Worm (Caenorhabditis elegans) whole organism, late embryonic: ENCODE data around the gene nlp-22.
A peak's percentile ranks its signal among the peaks of the same experiment; 100 is the strongest.

Experiments used
- C08G9.2 ChIP-seq: sonication (generic microtip); optimal IDR thresholded peaks from 2 replicates; lab custom pipeline; 2016; ENCODE audit warnings: mild to moderate bottlenecking, missing genetic modification characterization, moderate library complexity, missing compliant biosample characterization
- C38D4.7 ChIP-seq: fragments of 200-800 bp; sonication (Bioruptor generic); optimal IDR thresholded peaks from 2 replicates; lab custom pipeline; 2018; ENCODE audit warnings: mild to moderate bottlenecking, missing genetic modification characterization, moderate library complexity, missing compliant biosample characterization
- F13H6.1 ChIP-seq: sonication (generic microtip); optimal IDR thresholded peaks from 2 replicates; lab custom pipeline; 2016; ENCODE audit warnings: missing genetic modification characterization, missing compliant biosample characterization
- K02D7.2 ChIP-seq: sonication (generic microtip); optimal IDR thresholded peaks from 2 replicates; lab custom pipeline; 2017; ENCODE audit warnings: mild to moderate bottlenecking, missing genetic modification characterization, missing compliant biosample characterization
- T23F11.4 ChIP-seq: fragments of 200-800 bp; sonication (Bioruptor generic); optimal IDR thresholded peaks from 2 replicates; lab custom pipeline; 2018; ENCODE audit warnings: mild to moderate bottlenecking, missing genetic modification characterization, missing compliant biosample characterization
- ahr-1 ChIP-seq: sonication (generic microtip); optimal IDR thresholded peaks from 2 replicates; lab custom pipeline; 2016; ENCODE audit warnings: missing genetic modification characterization, missing compliant biosample characterization
- ceh-14 ChIP-seq: sonication (generic microtip); optimal IDR thresholded peaks from 2 replicates; lab custom pipeline; 2016; ENCODE audit warnings: missing genotype, missing genetic modification characterization, missing compliant biosample characterization
- ceh-19 ChIP-seq: fragments of 200-800 bp; sonication (Bioruptor generic); optimal IDR thresholded peaks from 2 replicates; lab custom pipeline; 2018; ENCODE audit warnings: mild to moderate bottlenecking, missing genetic modification characterization, missing compliant biosample characterization
- ceh-22 ChIP-seq: sonication (generic microtip); optimal IDR thresholded peaks from 2 replicates; lab custom pipeline; 2017; ENCODE audit warnings: missing biosample characterization, missing genetic modification characterization
- ceh-24 ChIP-seq: sonication (generic microtip); optimal IDR thresholded peaks from 2 replicates; lab custom pipeline; 2016; ENCODE audit warnings: mild to moderate bottlenecking, missing genetic modification characterization, missing compliant biosample characterization
- ceh-30 ChIP-seq: fragments of 150-350 bp; optimal IDR thresholded peaks from 2 replicates; lab custom pipeline; 2014; ENCODE audit warnings: missing biosample characterization, missing genetic modification characterization
- ceh-31 ChIP-seq: sonication (generic microtip); optimal IDR thresholded peaks from 2 replicates; lab custom pipeline; 2016; ENCODE audit warnings: missing genetic modification characterization, missing compliant biosample characterization
- ceh-34 ChIP-seq: sonication (generic microtip); optimal IDR thresholded peaks from 2 replicates; lab custom pipeline; 2016; ENCODE audit warnings: mild to moderate bottlenecking, missing genetic modification characterization, missing compliant biosample characterization
- ceh-45 ChIP-seq: fragments of 200-800 bp; sonication (Bioruptor generic); IDR thresholded peaks from 2 replicates; pipeline ENCODE4 v1.3.6; 2022; ENCODE audit warnings: missing genetic modification reagents, missing genetic modification characterization, missing compliant biosample characterization
- ceh-48 ChIP-seq: sonication (generic microtip); optimal IDR thresholded peaks from 2 replicates; lab custom pipeline; 2016; ENCODE audit warnings: missing genetic modification characterization, inconsistent platforms, missing compliant biosample characterization
- ceh-6 ChIP-seq: fragments of 200-800 bp; sonication (Bioruptor generic); optimal IDR thresholded peaks from 2 replicates; lab custom pipeline; 2018; ENCODE audit warnings: mild to moderate bottlenecking, missing genetic modification characterization, missing compliant biosample characterization
- ceh-9 ChIP-seq: sonication (generic microtip); optimal IDR thresholded peaks from 2 replicates; lab custom pipeline; 2016; ENCODE audit warnings: mild to moderate bottlenecking, missing genetic modification characterization, inconsistent platforms, missing compliant biosample characterization
- che-1 ChIP-seq: sonication (generic microtip); optimal IDR thresholded peaks from 2 replicates; lab custom pipeline; 2016; ENCODE audit warnings: mild to moderate bottlenecking, missing genetic modification characterization, missing compliant biosample characterization
- dve-1 ChIP-seq: sonication (generic microtip); optimal IDR thresholded peaks from 2 replicates; lab custom pipeline; 2017; ENCODE audit warnings: antibody characterized with exemption, mild to moderate bottlenecking, missing genetic modification characterization, missing compliant biosample characterization
- ets-4 ChIP-seq: sonication (generic microtip); optimal IDR thresholded peaks from 2 replicates; lab custom pipeline; 2016; ENCODE audit warnings: missing genetic modification characterization, missing compliant biosample characterization
- eyg-1 ChIP-seq: sonication (generic microtip); optimal IDR thresholded peaks from 2 replicates; lab custom pipeline; 2016; ENCODE audit warnings: missing genotype, missing genetic modification characterization, missing compliant biosample characterization
- fax-1 ChIP-seq: sonication (generic microtip); optimal IDR thresholded peaks from 2 replicates; lab custom pipeline; 2016; ENCODE audit warnings: missing genotype, missing genetic modification characterization, missing compliant biosample characterization
- fkh-6 ChIP-seq: sonication (generic microtip); optimal IDR thresholded peaks from 2 replicates; lab custom pipeline; 2016; ENCODE audit warnings: missing genetic modification characterization, missing compliant biosample characterization
- hlh-15 ChIP-seq: sonication (generic microtip); optimal IDR thresholded peaks from 2 replicates; lab custom pipeline; 2016; ENCODE audit warnings: missing genetic modification characterization, missing compliant biosample characterization
- hlh-6 ChIP-seq: sonication (generic microtip); optimal IDR thresholded peaks from 2 replicates; lab custom pipeline; 2016; ENCODE audit warnings: missing genotype, missing genetic modification characterization, missing compliant biosample characterization
- hlh-8 ChIP-seq: sonication (generic microtip); optimal IDR thresholded peaks from 2 replicates; lab custom pipeline; 2016; ENCODE audit warnings: missing genotype, missing genetic modification characterization, missing compliant biosample characterization
- lin-11 ChIP-seq: fragments of 200-800 bp; sonication (Bioruptor generic); optimal IDR thresholded peaks from 2 replicates; lab custom pipeline; 2018; ENCODE audit warnings: mild to moderate bottlenecking, missing genetic modification characterization, missing compliant biosample characterization
- madf-2 ChIP-seq: sonication (generic microtip); optimal IDR thresholded peaks from 2 replicates; lab custom pipeline; 2017; ENCODE audit warnings: missing genetic modification characterization, missing compliant biosample characterization
- nfya-1 ChIP-seq: sonication (generic microtip); optimal IDR thresholded peaks from 2 replicates; lab custom pipeline; 2017; ENCODE audit warnings: missing genetic modification characterization, mild to moderate bottlenecking, missing compliant biosample characterization, antibody characterized with exemption, moderate library complexity
- nhr-11 ChIP-seq: fragments of 150-350 bp; optimal IDR thresholded peaks from 2 replicates; lab custom pipeline; 2014; ENCODE audit warnings: missing biosample characterization, missing genetic modification characterization
- nhr-232 ChIP-seq: sonication (generic microtip); optimal IDR thresholded peaks from 2 replicates; lab custom pipeline; 2016; ENCODE audit warnings: missing genetic modification characterization, missing compliant biosample characterization
- npax-4 ChIP-seq: sonication (generic microtip); optimal IDR thresholded peaks from 2 replicates; lab custom pipeline; 2016; ENCODE audit warnings: missing genetic modification characterization, missing compliant biosample characterization
- odd-2 ChIP-seq: sonication (generic microtip); optimal IDR thresholded peaks from 2 replicates; lab custom pipeline; 2017; ENCODE audit warnings: antibody characterized with exemption, mild to moderate bottlenecking, missing genetic modification characterization, missing compliant biosample characterization
- pag-3 ChIP-seq: sonication (generic microtip); optimal IDR thresholded peaks from 2 replicates; lab custom pipeline; 2016; ENCODE audit warnings: missing compliant biosample characterization, missing genetic modification characterization, borderline replicate concordance
- pat-9 ChIP-seq: fragments of 200-800 bp; sonication (Bioruptor generic); optimal IDR thresholded peaks from 2 replicates; lab custom pipeline; 2018; ENCODE audit warnings: mild to moderate bottlenecking, missing genetic modification characterization, moderate library complexity, missing compliant biosample characterization
- pax-1 ChIP-seq: fragments of 150-350 bp; optimal IDR thresholded peaks from 2 replicates; lab custom pipeline; 2014; ENCODE audit warnings: missing biosample characterization, missing genetic modification characterization
- pha-2 ChIP-seq: sonication (generic microtip); optimal IDR thresholded peaks from 2 replicates; lab custom pipeline; 2017; ENCODE audit warnings: mild to moderate bottlenecking, missing genetic modification characterization, missing compliant biosample characterization
- pha-4 ChIP-seq: fragments of 150-350 bp; optimal IDR thresholded peaks from 2 replicates; lab custom pipeline; 2018; ENCODE audit warnings: missing biosample characterization, missing genetic modification reagents, missing genetic modification characterization
- pqm-1 ChIP-seq: sonication (generic microtip); optimal IDR thresholded peaks from 2 replicates; lab custom pipeline; 2016; ENCODE audit warnings: missing genetic modification characterization, missing compliant biosample characterization
- pros-1 ChIP-seq: fragments of 150-350 bp; optimal IDR thresholded peaks from 2 replicates; lab custom pipeline; 2014; ENCODE audit warnings: missing biosample characterization, missing genetic modification reagents, missing genetic modification characterization
- ref-2 ChIP-seq: sonication (generic microtip); optimal IDR thresholded peaks from 2 replicates; lab custom pipeline; 2016; ENCODE audit warnings: missing genetic modification characterization, missing compliant biosample characterization
- sdc-2 ChIP-seq: sonication (generic microtip); optimal IDR thresholded peaks from 2 replicates; lab custom pipeline; 2016; ENCODE audit warnings: missing genotype, missing genetic modification characterization, missing compliant biosample characterization
- sox-2 ChIP-seq: fragments of 200-800 bp; sonication (Bioruptor generic); IDR thresholded peaks from 2 replicates; pipeline ENCODE4 v1.3.6; 2022; ENCODE audit warnings: missing genetic modification reagents, missing genetic modification characterization, missing compliant biosample characterization
- sox-4 ChIP-seq: sonication (generic microtip); optimal IDR thresholded peaks from 2 replicates; lab custom pipeline; 2017; ENCODE audit warnings: mild to moderate bottlenecking, missing genetic modification characterization, inconsistent platforms, missing compliant biosample characterization
- syd-9 ChIP-seq: sonication (generic microtip); optimal IDR thresholded peaks from 2 replicates; lab custom pipeline; 2016; ENCODE audit warnings: mild to moderate bottlenecking, missing genetic modification characterization, moderate library complexity, missing compliant biosample characterization
- tbx-2 ChIP-seq: sonication (generic microtip); optimal IDR thresholded peaks from 2 replicates; lab custom pipeline; 2016; ENCODE audit warnings: missing genetic modification characterization, missing compliant biosample characterization
- tbx-7 ChIP-seq: sonication (generic microtip); optimal IDR thresholded peaks from 2 replicates; lab custom pipeline; 2016; ENCODE audit warnings: missing genotype, missing genetic modification characterization, missing compliant biosample characterization
- unc-3 ChIP-seq, 2 experiments: fragments of 200-800 bp in 1 of 2; sonication (Bioruptor generic) in 1 of 2; sonication (generic microtip) in 1 of 2; conservative IDR thresholded peaks in 1 of 2; optimal IDR thresholded peaks in 1 of 2; 2 replicates each; pipeline versions ENCODE4 v1.3.6 to Lab custom; 2016 to 2022; ENCODE audit warnings: missing compliant biosample characterization in 2 of 2, missing genetic modification characterization in 2 of 2, missing genetic modification reagents in 1 of 2
- unc-55 ChIP-seq: sonication (generic microtip); optimal IDR thresholded peaks from 2 replicates; lab custom pipeline; 2017; ENCODE audit warnings: missing biosample characterization, missing genetic modification reagents, missing genetic modification characterization
- unc-86 ChIP-seq: sonication (generic microtip); optimal IDR thresholded peaks from 2 replicates; lab custom pipeline; 2016; ENCODE audit warnings: missing genetic modification characterization, missing compliant biosample characterization
- zip-5 ChIP-seq: sonication (generic microtip); optimal IDR thresholded peaks from 2 replicates; lab custom pipeline; 2016; ENCODE audit warnings: missing genetic modification characterization, missing compliant biosample characterization
- ztf-16 ChIP-seq: sonication (generic microtip); optimal IDR thresholded peaks from 2 replicates; lab custom pipeline; 2017; ENCODE audit warnings: missing genetic modification characterization, missing compliant biosample characterization

The nlp-22 gene

ce11 chrX:2368042-2368814 lies 26.3 kb upstream of the nlp-22 start:
- TF ChIP-seq ceh-31 (tag; lab: Kevin White, UChicago) (no peak), fax-1 (tag; lab: Kevin White, UChicago) (no peak), ceh-30 (tag; lab: Kevin White, UChicago) (no peak), pha-2 (peak; percentile 15), zip-5 (no peak), madf-2 (no peak), K02D7.2 (tag; lab: Kevin White, UChicago) (no peak), syd-9 (no peak), unc-55 (no peak), odd-2 (no peak), ceh-22 (no peak), tbx-2 (tag; lab: Kevin White, UChicago) (peak; percentile 20), pax-1 (no peak), ceh-34 (tag; lab: Kevin White, UChicago) (peak; percentile 16), nhr-232 (tag; lab: Kevin White, UChicago) (no peak), nhr-11 (tag; lab: Kevin White, UChicago) (no peak), sdc-2 (tag; lab: Kevin White, UChicago) (peak; percentile 23), ets-4 (tag; lab: Kevin White, UChicago) (no peak), tbx-7 (tag; lab: Kevin White, UChicago) (no peak), hlh-6 (tag; lab: Kevin White, UChicago) (no peak), fkh-6 (tag; lab: Kevin White, UChicago) (no peak), T23F11.4 (GFP tag; lab: Kevin White, UChicago) (peak; percentile 7), F13H6.1 (tag; lab: Kevin White, UChicago) (no peak), ceh-14 (tag; lab: Kevin White, UChicago) (no peak), eyg-1 (tag; lab: Kevin White, UChicago) (no peak), pha-4 (tag; lab: Kevin White, UChicago) (no peak), ahr-1 (tag; lab: Kevin White, UChicago) (no peak), pros-1 (tag; lab: Kevin White, UChicago) (no peak), unc-3 (GFP tag; conservative IDR thresholded peaks at IDR 0.05; lab: Robert Waterston, UW) (no peak), unc-3 (tag; optimal IDR thresholded peaks at IDR 0.05; lab: Kevin White, UChicago) (no peak), C38D4.7 (no peak), ceh-45 (GFP tag; lab: Robert Waterston, UW) (no peak), ceh-6 (GFP tag; lab: Kevin White, UChicago) (no peak), unc-86 (no peak), pag-3 (tag; lab: Kevin White, UChicago) (no peak), hlh-8 (tag; lab: Kevin White, UChicago) (no peak), dve-1 (no peak), ref-2 (tag; lab: Kevin White, UChicago) (peak; percentile 24), ztf-16 (tag; lab: Kevin White, UChicago) (no peak), hlh-15 (tag; lab: Kevin White, UChicago) (no peak), ceh-19 (GFP tag; lab: Kevin White, UChicago) (no peak), nfya-1 (tag; lab: Kevin White, UChicago) (peak; percentile 11), pqm-1 (tag; lab: Kevin White, UChicago) (no peak), C08G9.2 (no peak), npax-4 (tag; lab: Kevin White, UChicago) (no peak), che-1 (tag; lab: Kevin White, UChicago) (no peak), pat-9 (tag; lab: Kevin White, UChicago) (no peak), ceh-9 (tag; lab: Kevin White, UChicago) (no peak), ceh-24 (no peak), sox-4 (tag; lab: Kevin White, UChicago) (no peak), sox-2 (GFP tag; lab: Robert Waterston, UW) (no peak), ceh-48 (no peak), lin-11 (tag; lab: Kevin White, UChicago) (no peak)
